Worm (Caenorhabditis elegans) whole organism, L1 larva: ENCODE measurements around the gene C33A12.3.

Experiments
- elt-3 ChIP-seq, 6 experiments: fragments of 150-350 bp in 1 of 6; sonication (generic microtip); optimal IDR thresholded peaks; 2 replicates each; lab custom pipeline; 2017 to 2018; ENCODE audit warnings: missing biosample characterization in 6 of 6, missing genetic modification characterization in 6 of 6, inconsistent platforms in 1 of 6
- nhr-85 ChIP-seq: sonication (generic microtip); peaks from one replicate; lab custom pipeline; 2016; ENCODE audit warnings: missing genetic modification characterization, inconsistent platforms, missing compliant biosample characterization

ce11 chrIV:9537500-9537899, 24.7 kb upstream of the C33A12.3 start:
- TF ChIP-seq elt-3 (tag; optimal IDR thresholded peaks at IDR 0.05; lab: Kevin White, UChicago) (no peak), nhr-85 (no peak)
